Worm (Caenorhabditis elegans) whole organism, dauer: Measurements from ENCODE around the gene pudl-1.
"Not testable (repeated sequence)": the region's sequence is repeated elsewhere in the genome, so short reads cannot be mapped to it uniquely, and the experiment has no call there.

Experiments used
- unc-62 ChIP-seq: sonication (generic microtip); optimal IDR thresholded peaks from 2 replicates; lab custom pipeline; 2017; ENCODE audit warnings: missing biosample characterization, missing genetic modification reagents, missing genetic modification characterization

Gene pudl-1

DNA sequence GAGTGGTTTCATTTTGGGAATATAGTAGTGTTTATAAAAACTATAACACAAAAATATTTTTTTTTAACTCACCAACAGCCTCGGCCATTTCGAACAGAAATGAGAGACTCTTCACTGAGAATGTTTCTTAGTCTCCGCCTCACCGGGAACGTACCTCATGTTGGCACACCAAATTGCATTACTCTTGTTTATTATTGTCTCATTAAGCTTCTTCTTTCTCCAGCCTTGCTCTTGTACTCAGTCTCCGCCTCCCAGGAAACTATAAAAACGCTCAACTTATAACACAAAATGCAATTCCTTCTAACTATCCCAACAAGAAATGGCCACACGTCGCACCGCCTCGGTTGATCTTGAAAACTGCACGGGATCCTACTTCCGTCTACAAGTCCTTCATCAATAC, at the start of gene pudl-1, which contains the start of gene Y54G2A.48:
pudl-1 (plus strand) TSS at position 320 of the 400 bp plus-strand sequence.
Y54G2A.48 (minus strand) TSS at position 101 of the 400 bp plus-strand sequence.
- no peak for TF ChIP-seq unc-62

ce11 chrIV:2785057-2785456, 47.6 kb upstream of the pudl-1 start:
- no peak for TF ChIP-seq unc-62

ce11 chrIV:2788389-2788788, 44.3 kb upstream of the pudl-1 start, which contains the start of gene atln-1:
TSS of gene atln-1 (plus strand) at chrIV:2788689.
- TF ChIP-seq unc-62 = not testable (repeated sequence)

DNA sequence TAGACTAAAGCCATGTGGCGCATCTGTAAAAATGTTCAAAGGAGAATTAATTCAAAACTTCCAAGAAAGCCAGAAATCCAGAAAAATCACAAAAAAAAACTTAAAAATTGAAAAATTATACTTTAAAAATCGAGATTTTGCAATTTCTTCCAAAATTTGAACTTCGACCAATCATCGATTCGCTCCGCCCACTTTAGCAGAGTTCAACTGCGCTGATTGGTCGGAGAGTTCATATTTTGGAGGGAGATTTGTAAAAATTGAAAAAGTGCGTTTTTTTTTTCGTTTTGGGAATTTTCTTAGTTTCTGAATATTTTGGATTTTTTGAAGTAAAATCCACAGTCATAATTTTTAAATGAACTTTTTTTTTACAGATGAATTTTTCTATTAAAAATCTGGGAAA, 38.8 kb upstream of the pudl-1 start:
- TF ChIP-seq unc-62 = no peak

- no peak for TF ChIP-seq unc-62
Observed at ce11 chrIV:2798339-2798738, 34.4 kb upstream of the pudl-1 start, which contains the start of gene Y54G2A.52. TSS of gene Y54G2A.52 (minus strand) at chrIV:2798686.

DNA sequence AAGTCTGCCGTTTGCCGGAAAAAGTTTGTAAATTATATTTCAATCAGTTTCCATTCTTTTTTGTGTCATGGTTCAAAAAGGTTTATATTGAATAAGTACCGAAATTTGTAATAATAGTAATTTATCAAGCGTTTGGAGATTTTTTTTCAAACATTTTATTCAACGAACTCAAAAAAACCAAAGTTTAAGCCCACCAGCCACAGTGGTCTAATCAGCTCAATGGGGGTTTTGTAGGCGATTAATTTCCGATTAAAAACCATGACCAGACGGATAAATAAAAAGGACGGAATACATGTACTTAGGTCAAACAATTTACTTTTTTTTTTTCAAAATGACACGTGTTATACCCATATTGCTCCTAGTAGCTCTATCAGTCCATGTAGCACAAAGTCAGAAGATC, 33.3 kb upstream of the pudl-1 start, which contains the start of gene Y54G2A.10:
Y54G2A.10 (plus strand) TSS at position 301 of the 400 bp plus-strand sequence.
- TF ChIP-seq unc-62 = no peak

DNA sequence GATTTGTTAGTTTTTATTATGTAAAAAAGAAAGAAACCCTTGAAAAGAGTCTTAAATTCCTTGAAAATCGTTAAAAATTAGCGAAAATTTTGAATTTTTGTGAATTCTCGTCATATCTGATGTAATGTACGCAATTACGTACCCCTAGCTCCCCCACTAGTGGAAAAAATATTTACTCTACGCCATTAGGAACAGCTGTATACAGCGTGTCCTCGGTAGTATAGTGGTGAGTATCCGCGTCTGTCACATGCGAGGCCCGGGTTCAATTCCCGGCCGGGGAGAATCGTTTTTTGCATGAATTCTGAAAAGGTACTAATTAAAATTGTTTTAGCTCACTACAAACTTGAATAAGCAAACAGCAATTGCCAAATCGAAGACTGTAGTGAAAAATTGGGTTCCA, 32.8 kb upstream of the pudl-1 start:
- no peak for TF ChIP-seq unc-62

- TF ChIP-seq unc-62 = no peak
Observed at ce11 chrIV:2801004-2801403, 31.7 kb upstream of the pudl-1 start.

DNA sequence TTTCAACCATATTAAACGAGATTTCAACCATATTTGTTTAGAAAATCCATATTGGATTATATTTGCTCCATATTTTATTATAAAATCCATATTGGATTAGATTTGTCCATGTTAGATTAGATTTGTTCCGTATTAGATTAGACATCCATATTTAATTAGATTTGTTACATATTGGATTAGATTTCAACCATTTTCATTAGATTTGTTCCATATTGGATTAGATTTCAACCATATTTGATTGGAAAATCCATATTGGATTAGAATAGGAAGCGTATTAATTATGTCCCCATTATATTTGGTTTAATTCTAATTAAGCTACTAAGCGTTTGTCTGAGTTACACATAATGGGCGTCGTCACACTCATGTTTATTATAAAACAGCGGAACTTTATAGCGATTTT, 31.1 kb upstream of the pudl-1 start, which contains the start of gene Y54G2A.44:
Y54G2A.44 (plus strand) TSS at position 301 of the 400 bp plus-strand sequence.
- TF ChIP-seq unc-62 = not testable (repeated sequence)

DNA sequence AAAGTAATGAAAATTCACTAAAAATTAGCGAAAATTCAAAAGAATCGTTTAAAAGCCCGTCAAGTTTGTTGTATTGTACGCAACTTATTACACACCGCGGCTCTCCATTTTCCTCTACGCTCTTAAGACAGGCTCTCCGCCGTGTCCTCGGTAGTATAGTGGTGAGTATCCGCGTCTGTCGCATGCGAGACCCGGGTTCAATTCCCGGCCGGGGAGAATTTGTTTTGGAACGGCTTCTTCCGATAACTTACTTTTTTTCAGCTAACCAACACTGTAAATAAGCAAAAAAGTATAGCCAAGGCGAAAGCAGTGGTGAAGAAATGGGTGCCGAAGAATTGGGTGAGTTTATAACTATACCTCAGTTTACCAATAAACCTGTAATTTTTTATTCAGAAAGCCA, 30.5 kb upstream of the pudl-1 start:
- no peak for TF ChIP-seq unc-62

DNA sequence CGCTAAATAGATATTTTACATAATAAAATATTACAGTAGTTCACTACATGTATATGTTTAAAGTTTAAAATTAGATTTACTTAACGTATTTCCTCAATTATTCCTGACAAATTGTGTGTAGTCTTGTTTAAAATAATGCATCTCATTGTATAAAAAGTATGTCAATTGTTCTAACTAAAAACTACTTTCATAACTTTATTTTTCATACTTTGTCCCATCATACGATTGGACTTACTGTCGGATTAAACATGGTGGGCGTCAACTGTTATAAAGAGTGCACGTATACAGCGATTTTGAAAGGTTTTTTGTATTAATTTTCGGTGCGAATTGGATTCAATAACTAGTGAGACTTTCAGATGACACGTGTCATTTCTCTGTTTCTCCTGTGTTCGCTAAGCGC, 29.1 kb upstream of the pudl-1 start, which contains the start of gene Y54G2A.32:
Y54G2A.32 (plus strand) TSS at position 301 of the 400 bp plus-strand sequence.
- no peak for TF ChIP-seq unc-62

ce11 chrIV:2805525-2805924, 27.2 kb upstream of the pudl-1 start, which contains the start of gene Y54G2A.45:
TSS of gene Y54G2A.45 (plus strand) at chrIV:2805857.
- no peak for TF ChIP-seq unc-62

DNA sequence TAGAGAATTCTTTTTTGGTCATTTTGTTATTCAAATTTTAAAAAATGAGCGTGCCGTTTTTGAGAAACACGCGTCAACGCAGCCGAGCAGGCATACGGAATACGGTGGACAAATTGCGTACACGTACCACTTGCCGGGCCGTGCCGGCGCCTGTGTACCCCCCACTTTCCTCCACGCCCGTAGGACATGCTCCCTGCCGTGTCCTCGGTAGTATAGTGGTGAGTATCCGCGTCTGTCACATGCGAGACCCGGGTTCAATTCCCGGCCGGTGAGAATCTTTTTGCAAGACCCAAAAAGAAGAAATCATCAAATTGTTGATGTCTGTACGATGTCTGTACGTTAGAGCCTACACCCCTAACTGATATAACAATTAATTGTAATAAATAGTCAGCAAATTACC, 24.6 kb upstream of the pudl-1 start:
- no peak for TF ChIP-seq unc-62

- no peak for TF ChIP-seq unc-62
Observed at ce11 chrIV:2809208-2809607, 23.5 kb upstream of the pudl-1 start, which contains the start of gene Y54G2A.76. TSS of gene Y54G2A.76 (plus strand) at chrIV:2809410.

DNA sequence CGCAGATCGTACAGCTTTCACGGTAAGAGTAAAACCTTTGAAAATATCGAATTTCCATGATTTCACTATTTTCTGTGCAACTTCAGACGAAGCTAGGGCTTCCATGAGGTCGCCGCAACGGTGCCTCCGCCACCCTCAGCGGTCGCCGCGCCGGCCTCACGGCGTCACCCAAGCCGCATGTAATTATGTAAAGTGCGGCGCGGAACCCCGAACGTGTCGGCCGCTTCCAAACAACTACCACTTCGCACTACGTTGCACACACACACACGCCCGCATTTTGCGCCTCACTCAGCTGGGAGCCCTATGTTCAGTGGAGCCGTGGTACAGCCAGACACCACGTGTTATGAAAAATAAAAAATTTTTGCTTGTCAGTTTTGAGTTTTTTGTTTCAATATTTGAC, 15.7 kb upstream of the pudl-1 start:
- TF ChIP-seq unc-62 = no peak

ce11 chrIV:2819633-2820032, 13.1 kb upstream of the pudl-1 start, which contains the start of gene Y54G2A.13:
TSS of gene Y54G2A.13 (minus strand) at chrIV:2819733.
- no peak for TF ChIP-seq unc-62

DNA sequence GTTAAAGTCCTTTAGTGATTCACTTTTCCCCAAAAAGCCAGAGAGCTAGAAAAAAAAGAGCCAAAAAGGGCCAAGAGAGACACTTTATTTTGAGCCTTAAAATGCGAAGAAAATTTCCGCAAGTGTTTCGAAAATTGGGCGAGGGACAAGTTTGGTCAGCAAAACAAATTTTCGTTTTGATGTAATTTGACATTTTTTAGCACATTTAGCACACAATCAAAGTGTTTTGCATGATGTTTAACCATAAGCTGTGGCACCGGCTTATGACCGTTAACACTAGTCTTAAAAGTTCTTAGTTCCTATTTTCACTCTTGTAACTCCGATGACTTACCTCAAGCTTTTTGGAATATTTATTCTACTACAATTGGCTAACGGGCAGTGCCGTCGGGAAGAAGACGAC, 12.3 kb upstream of the pudl-1 start, which contains the start of gene Y54G2A.37:
Y54G2A.37 (plus strand) TSS at position 301 of the 400 bp plus-strand sequence.
- TF ChIP-seq unc-62 = no peak

DNA sequence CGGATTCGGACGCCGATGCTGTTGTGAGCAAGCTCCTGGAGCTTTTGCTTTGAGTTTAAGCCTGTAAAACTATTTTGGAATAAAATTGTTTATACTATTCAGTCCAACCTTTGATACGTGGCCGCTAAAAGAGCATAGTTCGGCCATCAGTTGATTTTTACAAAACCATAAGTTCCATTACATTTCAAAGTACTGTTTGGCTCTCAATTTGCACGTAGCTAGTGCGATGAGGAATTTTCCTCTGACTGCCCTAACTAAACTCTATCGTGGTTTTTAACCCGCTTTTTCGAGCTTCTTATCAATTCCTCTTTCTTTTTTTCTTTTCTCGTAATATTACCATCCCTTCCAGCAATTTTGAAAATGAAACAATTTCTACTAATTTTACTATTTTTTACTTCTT, 9.3 kb upstream of the pudl-1 start, which contains the start of gene clec-80:
clec-80 (plus strand) TSS at position 301 of the 400 bp plus-strand sequence.
- no peak for TF ChIP-seq unc-62
